Fruit fly (Drosophila melanogaster): ENCODE results near the gene CG13887.

Gene CG13887

dm6 chr3L:824444-824843 lies 13.2 kb upstream of the CG13887 start (continued):
- TF ChIP-seq Myb (GFP tag; optimal IDR thresholded peaks at IDR 0.05) (no peak), mam (GFP tag; optimal IDR thresholded peaks at IDR 0.05) (no peak), Gug (GFP tag; IDR thresholded peaks at IDR 0.05) (no peak), fd102C (GFP tag; optimal IDR thresholded peaks at IDR 0.05) (no peak), TFAM (GFP tag; optimal IDR thresholded peaks at IDR 0.05) (no peak), Hr51 (GFP tag; optimal IDR thresholded peaks at IDR 0.05) (no peak), ems (GFP tag; optimal IDR thresholded peaks at IDR 0.05) (no peak), cad (GFP tag; optimal IDR thresholded peaks at IDR 0.05) (no peak), MESR4 (GFP tag; optimal IDR thresholded peaks at IDR 0.05) (no peak), NfI (GFP tag; optimal IDR thresholded peaks at IDR 0.05) (no peak), Tbp (GFP tag; optimal IDR thresholded peaks at IDR 0.05) (no peak), Xrp1 (GFP tag; IDR thresholded peaks at IDR 0.05) (0 out of 2 replicates have a peak, but pooled peaks have one; percentile 21), dpn (GFP tag; optimal IDR thresholded peaks at IDR 0.05) (peak; percentile 1 to 2), CG4404 (GFP tag; IDR thresholded peaks at IDR 0.05) (no peak), D (optimal IDR thresholded peaks at IDR 0.05) (no peak), D (GFP tag; optimal IDR thresholded peaks at IDR 0.05) (no peak), CG12659 (GFP tag; optimal IDR thresholded peaks at IDR 0.05) (no peak), CG32767 (GFP tag; IDR thresholded peaks at IDR 0.05) (no peak), CG6791 (GFP tag; IDR thresholded peaks at IDR 0.05; ENCODE audit: partially characterized antibody) (no peak), tgo (GFP tag; IDR thresholded peaks at IDR 0.05) (no peak), sima (GFP tag; optimal IDR thresholded peaks at IDR 0.05) (no peak), gce (GFP tag; IDR thresholded peaks at IDR 0.05) (0 out of 3 replicates have a peak, but pooled peaks have one; percentile 19), fd64A (GFP tag; optimal IDR thresholded peaks at IDR 0.05) (no peak), Scr (GFP tag; IDR thresholded peaks at IDR 0.05; ENCODE audit: partially characterized antibody) (no peak), chm (GFP tag; IDR thresholded peaks at IDR 0.05) (no peak), CG5180 (GFP tag; optimal IDR thresholded peaks at IDR 0.05) (peak; percentile 14), grn (GFP tag; optimal IDR thresholded peaks at IDR 0.05) (no peak), CG7963 (GFP tag; IDR thresholded peaks at IDR 0.05; ENCODE audit: partially characterized antibody) (no peak), CG10979 (tag; optimal IDR thresholded peaks at IDR 0.05) (peak; percentile 44), CG18476 (GFP tag; optimal IDR thresholded peaks at IDR 0.05) (no peak), CG1792 (GFP tag; optimal IDR thresholded peaks at IDR 0.05) (no peak), Taf1 (GFP tag; IDR thresholded peaks at IDR 0.05) (no peak), CG12155 (GFP tag; optimal IDR thresholded peaks at IDR 0.05) (no peak), CG4820 (GFP tag; optimal IDR thresholded peaks at IDR 0.05) (no peak), scrt (GFP tag; optimal IDR thresholded peaks at IDR 0.05) (no peak), lov (optimal IDR thresholded peaks at IDR 0.05) (no peak), lov (GFP tag; IDR thresholded peaks at IDR 0.05) (no peak), Stat92E (GFP tag; optimal IDR thresholded peaks at IDR 0.05) (no peak), sens-2 (GFP tag; IDR thresholded peaks at IDR 0.05) (no peak), CG1024 (GFP tag; IDR thresholded peaks at IDR 0.05) (no peak), Dbx (GFP tag; IDR thresholded peaks at IDR 0.05) (no peak), CG9876 (GFP tag; optimal IDR thresholded peaks at IDR 0.05) (no peak), tll (GFP tag; optimal IDR thresholded peaks at IDR 0.05) (no peak), Aef1 (GFP tag; IDR thresholded peaks at IDR 0.05) (no peak), CG10543 (GFP tag; optimal IDR thresholded peaks at IDR 0.05) (no peak), wdn (GFP tag; IDR thresholded peaks at IDR 0.05) (no peak), CG1233 (GFP tag; optimal IDR thresholded peaks at IDR 0.05) (peak; percentile 48), grau (tag; optimal IDR thresholded peaks at IDR 0.05) (peak; percentile 19), Ets97D (GFP tag; optimal IDR thresholded peaks at IDR 0.05) (no peak), Jarid2 (GFP tag; optimal IDR thresholded peaks at IDR 0.05) (no peak), Sin3A (optimal IDR thresholded peaks at IDR 0.05) (no peak), CG10209 (GFP tag; optimal IDR thresholded peaks at IDR 0.05) (no peak)
